Worm (Caenorhabditis elegans) whole organism, L4 larva: ENCODE measurements around the gene cdh-8.

Source experiments
- R02D3.7 ChIP-seq: fragments of 150-350 bp; sonication (generic microtip); optimal IDR thresholded peaks from 3 replicates; lab custom pipeline; 2014; ENCODE audit warnings: missing biosample characterization, missing genetic modification characterization
- ceh-82 ChIP-seq: sonication (generic microtip); optimal IDR thresholded peaks from 2 replicates; lab custom pipeline; 2017; ENCODE audit warnings: missing biosample characterization, missing genetic modification characterization
- cey-2 ChIP-seq: sonication (generic microtip); optimal IDR thresholded peaks from 3 replicates; lab custom pipeline; 2017; ENCODE audit warnings: missing genetic modification characterization, mild to moderate bottlenecking, missing compliant biosample characterization, antibody characterized with exemption, borderline replicate concordance; ENCODE audit not compliant: insufficient read depth
- duxl-1 ChIP-seq: sonication (generic microtip); optimal IDR thresholded peaks from 2 replicates; lab custom pipeline; 2016; ENCODE audit warnings: mild to moderate bottlenecking, missing genetic modification characterization, moderate library complexity, missing compliant biosample characterization; ENCODE audit not compliant: poor library complexity
- egl-27 ChIP-seq: sonication (generic microtip); optimal IDR thresholded peaks from 3 replicates; lab custom pipeline; 2017; ENCODE audit warnings: missing biosample characterization, missing genetic modification reagents, missing genetic modification characterization
- fkh-10 ChIP-seq: fragments of 150-350 bp; optimal IDR thresholded peaks from 2 replicates; lab custom pipeline; 2014; ENCODE audit warnings: missing biosample characterization, missing genetic modification reagents, missing genetic modification characterization
- fos-1 ChIP-seq: fragments of 150-350 bp; optimal IDR thresholded peaks from 2 replicates; lab custom pipeline; 2014; ENCODE audit warnings: missing biosample characterization, missing genetic modification characterization
- lsy-2 ChIP-seq, 2 experiments: fragments of 150-350 bp in 1 of 2; sonication (generic microtip) in 1 of 2; optimal IDR thresholded peaks; 2 replicates each; lab custom pipeline; 2014 to 2017; ENCODE audit warnings: missing biosample characterization in 2 of 2, missing genetic modification characterization in 2 of 2
- nhr-11 ChIP-seq: fragments of 150-350 bp; optimal IDR thresholded peaks from 2 replicates; lab custom pipeline; 2014; ENCODE audit warnings: missing biosample characterization, missing genetic modification characterization
- nhr-77 ChIP-seq: fragments of 150-350 bp; optimal IDR thresholded peaks from 2 replicates; lab custom pipeline; 2014; ENCODE audit warnings: missing biosample characterization, missing genetic modification characterization
- skn-1 ChIP-seq: fragments of 150-350 bp; optimal IDR thresholded peaks from 2 replicates; lab custom pipeline; 2014; ENCODE audit warnings: missing biosample characterization, missing genetic modification characterization
- unc-39 ChIP-seq: sonication (generic microtip); optimal IDR thresholded peaks from 2 replicates; lab custom pipeline; 2017; ENCODE audit warnings: missing biosample characterization, missing genetic modification characterization
- zip-2 ChIP-seq: fragments of 150-350 bp; optimal IDR thresholded peaks from 2 replicates; lab custom pipeline; 2014; ENCODE audit warnings: missing biosample characterization, missing genetic modification characterization
- ztf-11 ChIP-seq: fragments of 150-350 bp; optimal IDR thresholded peaks from 2 replicates; lab custom pipeline; 2014; ENCODE audit warnings: missing biosample characterization, missing genetic modification characterization

DNA sequence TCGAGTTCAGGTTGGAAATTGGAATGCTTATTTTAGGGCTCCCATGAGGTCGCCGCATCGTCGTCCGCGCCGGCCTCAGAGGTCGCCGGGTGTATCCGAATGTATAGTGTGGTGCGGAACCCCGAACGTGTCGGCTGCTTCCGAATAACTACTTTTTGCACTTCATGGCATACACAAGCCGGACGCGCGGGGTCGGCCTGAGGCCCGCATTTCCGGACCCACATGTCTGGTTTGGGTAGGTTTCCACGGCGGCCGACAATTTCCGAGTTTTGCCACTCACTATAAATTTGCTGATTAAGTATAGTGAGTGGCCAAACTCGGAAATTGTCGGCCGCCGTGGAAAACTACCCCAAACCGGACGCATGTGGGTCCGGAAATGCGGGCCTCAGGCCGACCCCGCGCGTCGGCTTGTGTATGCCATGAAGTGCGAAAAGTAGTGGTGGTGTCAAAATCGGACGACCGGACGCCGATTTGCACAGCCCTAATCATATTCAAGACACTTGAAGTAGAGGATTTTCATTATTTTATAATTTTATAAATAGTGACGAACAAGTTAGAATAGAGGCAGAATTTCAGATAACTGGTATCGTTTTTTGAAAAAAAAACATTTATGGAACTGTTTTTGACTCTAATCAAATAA is 1.3 kb upstream of the cdh-8 start:
- TF ChIP-seq cey-2 (no peak), ztf-11 (no peak), ceh-82 (tag; lab: Kevin White, UChicago) (no peak), egl-27 (no peak), skn-1 (tag; lab: Kevin White, UChicago) (no peak), zip-2 (tag; lab: Kevin White, UChicago) (no peak), nhr-11 (no peak), unc-39 (tag; lab: Kevin White, UChicago) (no peak), fos-1 (no peak), fkh-10 (GFP tag; lab: Kevin White, UChicago) (no peak), R02D3.7 (tag; lab: Kevin White, UChicago) (no peak), duxl-1 (tag; lab: Kevin White, UChicago) (no peak), lsy-2 (tag; optimal IDR thresholded peaks at IDR 0.05; lab: Kevin White, UChicago) (no peak), nhr-77 (tag; lab: Kevin White, UChicago) (no peak)
